Worm (Caenorhabditis elegans) whole organism, mixed stage, embryonic: ENCODE results near the gene gcy-8.

Experiments used
- ceh-39 ChIP-seq: fragments of 150-350 bp; optimal IDR thresholded peaks from 2 replicates; lab custom pipeline; 2014; ENCODE audit warnings: missing biosample characterization, missing genetic modification characterization
- elt-1 ChIP-seq: sonication (generic microtip); optimal IDR thresholded peaks from 2 replicates; lab custom pipeline; 2017; ENCODE audit warnings: missing genetic modification characterization, mild to moderate bottlenecking, missing compliant biosample characterization, antibody characterized with exemption, moderate library complexity, borderline replicate concordance; ENCODE audit not compliant: insufficient read depth
- ham-2 ChIP-seq: fragments of 200-800 bp; sonication (Bioruptor generic); optimal IDR thresholded peaks from 2 replicates; lab custom pipeline; 2018; ENCODE audit warnings: mild to moderate bottlenecking, missing genetic modification characterization, missing compliant biosample characterization
- lin-13 ChIP-seq: fragments of 150-350 bp; optimal IDR thresholded peaks from 2 replicates; lab custom pipeline; 2014; ENCODE audit warnings: missing biosample characterization, missing genetic modification characterization
- mls-2 ChIP-seq: sonication (generic microtip); optimal IDR thresholded peaks from 2 replicates; lab custom pipeline; 2016; ENCODE audit warnings: mild to moderate bottlenecking, missing genetic modification characterization, moderate library complexity, missing compliant biosample characterization
- nhr-12 ChIP-seq: fragments of 150-350 bp; optimal IDR thresholded peaks from 2 replicates; lab custom pipeline; 2014; ENCODE audit warnings: missing biosample characterization, missing genetic modification characterization
- nhr-237 ChIP-seq: fragments of 150-350 bp; optimal IDR thresholded peaks from 2 replicates; lab custom pipeline; 2014; ENCODE audit warnings: missing biosample characterization, missing genetic modification characterization
- nhr-76 ChIP-seq: sonication (generic microtip); optimal IDR thresholded peaks from 2 replicates; lab custom pipeline; 2017; ENCODE audit warnings: missing biosample characterization, missing genetic modification characterization
- snpc-4 ChIP-seq: fragments of 150-350 bp; optimal IDR thresholded peaks from 2 replicates; lab custom pipeline; 2014; ENCODE audit warnings: missing biosample characterization, missing genetic modification characterization
- unc-39 ChIP-seq: fragments of 150-350 bp; optimal IDR thresholded peaks from 2 replicates; lab custom pipeline; 2014; ENCODE audit warnings: missing biosample characterization, missing genetic modification characterization
- ztf-11 ChIP-seq: fragments of 150-350 bp; optimal IDR thresholded peaks from 2 replicates; lab custom pipeline; 2014; ENCODE audit warnings: missing biosample characterization, missing genetic modification characterization

ce11 chrIV:7983021-7983420, 55.1 kb downstream of the gcy-8 start:
- TF ChIP-seq nhr-76 (tag; lab: Kevin White, UChicago) (no peak), ceh-39 (tag; lab: Kevin White, UChicago) (no peak), elt-1 (tag; lab: Kevin White, UChicago) (peak; percentile 71), nhr-237 (tag; lab: Kevin White, UChicago) (no peak), ztf-11 (tag; lab: Kevin White, UChicago) (no peak), ham-2 (no peak), snpc-4 (tag; lab: Kevin White, UChicago) (no peak), unc-39 (tag; lab: Kevin White, UChicago) (no peak), nhr-12 (no peak), lin-13 (tag; lab: Kevin White, UChicago) (no peak), mls-2 (tag; lab: Kevin White, UChicago) (no peak)
